Worm (Caenorhabditis elegans) whole organism, L1 larva: Measurements from ENCODE around the gene F14D7.9.

Source experiments
- C04F5.9 ChIP-seq: sonication (generic microtip); optimal IDR thresholded peaks from 2 replicates; lab custom pipeline; 2016; ENCODE audit warnings: missing genetic modification characterization, missing compliant biosample characterization
- C34B4.2 ChIP-seq: sonication (generic microtip); optimal IDR thresholded peaks from 2 replicates; lab custom pipeline; 2017; ENCODE audit warnings: mild to moderate bottlenecking, missing genetic modification characterization, missing compliant biosample characterization
- F16B12.6 ChIP-seq: fragments of 150-350 bp; optimal IDR thresholded peaks from 2 replicates; lab custom pipeline; 2014; ENCODE audit warnings: missing biosample characterization, missing genetic modification characterization
- ceh-63 ChIP-seq: fragments of 200-800 bp; sonication (Bioruptor generic); optimal IDR thresholded peaks from 2 replicates; lab custom pipeline; 2018; ENCODE audit warnings: mild to moderate bottlenecking, missing genetic modification characterization, missing compliant biosample characterization
- ceh-90 ChIP-seq: sonication (generic microtip); optimal IDR thresholded peaks from 2 replicates; lab custom pipeline; 2016; ENCODE audit warnings: missing genetic modification characterization, missing compliant biosample characterization
- dpl-1 ChIP-seq, 3 experiments: fragments of 150-350 bp in 2 of 3; sonication (generic microtip) in 1 of 3; optimal IDR thresholded peaks; 2 replicates each; lab custom pipeline; 2014 to 2017; ENCODE audit warnings: missing biosample characterization in 3 of 3, missing genetic modification characterization in 3 of 3, missing genetic modification reagents in 3 of 3
- dsc-1 ChIP-seq: sonication (generic microtip); optimal IDR thresholded peaks from 2 replicates; lab custom pipeline; 2016; ENCODE audit warnings: mild to moderate bottlenecking, missing genetic modification characterization, missing compliant biosample characterization
- efl-1 ChIP-seq, 4 experiments: fragments of 150-350 bp; optimal IDR thresholded peaks in 3 of 4; peaks in 1 of 4; 1 replicate in 1 of 4; 2 replicates in 3 of 4; lab custom pipeline; 2014; ENCODE audit warnings: missing biosample characterization in 2 of 4, missing genetic modification characterization in 2 of 4, missing genetic modification reagents in 2 of 4
- efl-3 ChIP-seq: fragments of 200-800 bp; sonication (Bioruptor generic); optimal IDR thresholded peaks from 2 replicates; lab custom pipeline; 2018; ENCODE audit warnings: mild to moderate bottlenecking, missing genetic modification characterization, missing compliant biosample characterization
- elt-3 ChIP-seq, 6 experiments: fragments of 150-350 bp in 1 of 6; sonication (generic microtip); optimal IDR thresholded peaks; 2 replicates each; lab custom pipeline; 2017 to 2018; ENCODE audit warnings: missing biosample characterization in 6 of 6, missing genetic modification characterization in 6 of 6, inconsistent platforms in 1 of 6
- ets-5 ChIP-seq: fragments of 200-800 bp; sonication (Bioruptor generic); IDR thresholded peaks from 2 replicates; pipeline ENCODE4 v1.3.6; 2022; ENCODE audit warnings: missing genetic modification characterization, missing compliant biosample characterization
- fkh-10 ChIP-seq: sonication (generic microtip); optimal IDR thresholded peaks from 2 replicates; lab custom pipeline; 2017; ENCODE audit warnings: missing biosample characterization, missing genetic modification reagents, missing genetic modification characterization
- fkh-8 ChIP-seq: sonication (generic microtip); optimal IDR thresholded peaks from 2 replicates; lab custom pipeline; 2016; ENCODE audit warnings: mild to moderate bottlenecking, missing genetic modification characterization, missing compliant biosample characterization
- grh-1 ChIP-seq: fragments of 200-800 bp; sonication (Bioruptor generic); IDR thresholded peaks from 2 replicates; pipeline ENCODE4 v1.3.6; 2022; ENCODE audit warnings: missing genetic modification reagents, missing genetic modification characterization, missing compliant biosample characterization
- hlh-17 ChIP-seq: fragments of 200-800 bp; sonication (Bioruptor generic); optimal IDR thresholded peaks from 2 replicates; lab custom pipeline; 2018; ENCODE audit warnings: missing genetic modification characterization, mild to moderate bottlenecking, missing compliant biosample characterization, moderate library complexity, borderline replicate concordance
- hpl-2 ChIP-seq: fragments of 150-350 bp; optimal IDR thresholded peaks from 2 replicates; lab custom pipeline; 2014; ENCODE audit warnings: missing biosample characterization, missing genetic modification reagents, missing genetic modification characterization
- isw-1 ChIP-seq: fragments of 200-800 bp; sonication (Bioruptor generic); IDR thresholded peaks from 2 replicates; pipeline ENCODE4 v1.3.6; 2022; ENCODE audit warnings: missing genetic modification characterization, missing compliant biosample characterization
- jun-1 ChIP-seq: fragments of 150-350 bp; optimal IDR thresholded peaks from 2 replicates; lab custom pipeline; 2014; ENCODE audit warnings: missing biosample characterization, missing genetic modification reagents, missing genetic modification characterization
- lin-13 ChIP-seq: fragments of 150-350 bp; optimal IDR thresholded peaks from 2 replicates; lab custom pipeline; 2014; ENCODE audit warnings: missing biosample characterization, missing genetic modification reagents, missing genetic modification characterization
- lin-35 ChIP-seq, 2 experiments: fragments of 150-350 bp; optimal IDR thresholded peaks; 2 replicates each; lab custom pipeline; 2014; ENCODE audit warnings: missing biosample characterization in 2 of 2, missing genetic modification characterization in 2 of 2, missing genetic modification reagents in 2 of 2
- lin-39 ChIP-seq: fragments of 150-350 bp; optimal IDR thresholded peaks from 2 replicates; lab custom pipeline; 2014; ENCODE audit warnings: missing biosample characterization, missing genetic modification reagents, missing genetic modification characterization
- lsy-2 ChIP-seq, 2 experiments: fragments of 150-350 bp; optimal IDR thresholded peaks; 2 replicates each; lab custom pipeline; 2014; ENCODE audit warnings: missing biosample characterization in 2 of 2, missing genetic modification characterization in 2 of 2
- mdl-1 ChIP-seq, 2 experiments: fragments of 150-350 bp; optimal IDR thresholded peaks; 2 replicates each; lab custom pipeline; 2014 to 2017; ENCODE audit warnings: missing biosample characterization in 2 of 2, missing genetic modification characterization in 2 of 2, inconsistent platforms in 1 of 2
- nhr-71 ChIP-seq: sonication (generic microtip); optimal IDR thresholded peaks from 2 replicates; lab custom pipeline; 2016; ENCODE audit warnings: mild to moderate bottlenecking, missing genetic modification characterization, moderate library complexity, missing compliant biosample characterization
- nhr-90 ChIP-seq: sonication (generic microtip); optimal IDR thresholded peaks from 2 replicates; lab custom pipeline; 2016; ENCODE audit warnings: mild to moderate bottlenecking, missing genetic modification characterization, missing compliant biosample characterization; ENCODE audit not compliant: poor library complexity
- pag-3 ChIP-seq: sonication (generic microtip); optimal IDR thresholded peaks from 2 replicates; lab custom pipeline; 2017; ENCODE audit warnings: missing genetic modification characterization, mild to moderate bottlenecking, missing compliant biosample characterization, antibody characterized with exemption, borderline replicate concordance; ENCODE audit not compliant: insufficient read depth
- rnt-1 ChIP-seq: sonication (generic microtip); optimal IDR thresholded peaks from 2 replicates; lab custom pipeline; 2016; ENCODE audit warnings: mild to moderate bottlenecking, missing genetic modification characterization, moderate library complexity, missing compliant biosample characterization
- snu-23 ChIP-seq: sonication (generic microtip); optimal IDR thresholded peaks from 2 replicates; lab custom pipeline; 2016; ENCODE audit warnings: missing genetic modification characterization, missing compliant biosample characterization
- sox-4 ChIP-seq: sonication (generic microtip); optimal IDR thresholded peaks from 2 replicates; lab custom pipeline; 2016; ENCODE audit warnings: missing genetic modification characterization, missing compliant biosample characterization
- sptf-1 ChIP-seq: fragments of 150-350 bp; optimal IDR thresholded peaks from 2 replicates; lab custom pipeline; 2014; ENCODE audit warnings: missing biosample characterization, missing genetic modification characterization
- sup-37 ChIP-seq: fragments of 200-800 bp; sonication (Bioruptor generic); optimal IDR thresholded peaks from 2 replicates; lab custom pipeline; 2018; ENCODE audit warnings: mild to moderate bottlenecking, missing genetic modification characterization, missing compliant biosample characterization
- swsn-7 ChIP-seq: sonication (generic microtip); optimal IDR thresholded peaks from 2 replicates; lab custom pipeline; 2016; ENCODE audit warnings: missing genetic modification characterization, missing compliant biosample characterization
- tbx-2 ChIP-seq: sonication (generic microtip); optimal IDR thresholded peaks from 2 replicates; lab custom pipeline; 2016; ENCODE audit warnings: missing genetic modification characterization, missing compliant biosample characterization
- tlp-1 ChIP-seq: fragments of 150-350 bp; optimal IDR thresholded peaks from 2 replicates; lab custom pipeline; 2014; ENCODE audit warnings: missing biosample characterization, missing genetic modification characterization
- zag-1 ChIP-seq: fragments of 150-350 bp; optimal IDR thresholded peaks from 2 replicates; lab custom pipeline; 2014; ENCODE audit warnings: missing biosample characterization, missing genetic modification characterization
- zip-4 ChIP-seq: fragments of 200-800 bp; sonication (Bioruptor generic); optimal IDR thresholded peaks from 2 replicates; lab custom pipeline; 2018; ENCODE audit warnings: mild to moderate bottlenecking, missing genetic modification characterization, moderate library complexity, missing compliant biosample characterization
- ztf-11 ChIP-seq, 2 experiments: sonication (generic microtip); optimal IDR thresholded peaks; 2 replicates each; lab custom pipeline; 2016 to 2017; ENCODE audit warnings: missing genetic modification characterization in 2 of 2, missing biosample characterization in 1 of 2, missing compliant biosample characterization in 1 of 2

The F14D7.9 gene

DNA sequence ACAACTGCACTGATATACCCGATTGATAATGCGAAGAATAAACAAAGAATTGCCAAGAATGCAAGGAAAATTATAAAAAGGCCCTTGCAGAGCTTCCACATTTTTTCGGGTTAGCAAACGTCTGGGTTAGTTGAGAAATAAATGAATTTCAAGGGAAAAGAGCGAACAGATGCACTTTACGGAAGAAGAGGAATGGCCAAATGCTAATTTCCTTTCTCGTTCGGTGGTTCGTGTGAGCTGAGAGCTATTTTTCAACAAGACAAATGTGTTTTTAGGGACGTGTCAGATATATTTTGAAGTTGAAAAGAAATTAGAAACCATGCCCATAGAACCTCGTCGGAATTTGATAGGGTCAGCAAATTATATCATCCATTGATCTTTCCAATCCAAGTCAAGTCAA, 33.7 kb upstream of the F14D7.9 start, which contains the start of gene F40G12.2:
F40G12.2 (minus strand) TSS at position 101 of the 400 bp plus-strand sequence.
- no peak for TF ChIP-seq lsy-2 (tag; optimal IDR thresholded peaks at IDR 0.05; lab: Kevin White, UChicago)
- no peak for TF ChIP-seq isw-1 (GFP tag; lab: Robert Waterston, UW)
- no peak for TF ChIP-seq ets-5
- no peak for TF ChIP-seq ztf-11 (tag; optimal IDR thresholded peaks at IDR 0.05; lab: Kevin White, UChicago)
- no peak for TF ChIP-seq lin-39
- no peak for TF ChIP-seq elt-3 (tag; optimal IDR thresholded peaks at IDR 0.05; lab: Kevin White, UChicago)
- no peak for TF ChIP-seq swsn-7 (tag; lab: Kevin White, UChicago)
- TF ChIP-seq efl-1 (optimal IDR thresholded peaks at IDR 0.05; lab: Kevin White, UChicago): no peak
- no peak for TF ChIP-seq efl-1 (GFP tag; optimal IDR thresholded peaks at IDR 0.05 in 1 of 2; lab: Kevin White, UChicago)

DNA sequence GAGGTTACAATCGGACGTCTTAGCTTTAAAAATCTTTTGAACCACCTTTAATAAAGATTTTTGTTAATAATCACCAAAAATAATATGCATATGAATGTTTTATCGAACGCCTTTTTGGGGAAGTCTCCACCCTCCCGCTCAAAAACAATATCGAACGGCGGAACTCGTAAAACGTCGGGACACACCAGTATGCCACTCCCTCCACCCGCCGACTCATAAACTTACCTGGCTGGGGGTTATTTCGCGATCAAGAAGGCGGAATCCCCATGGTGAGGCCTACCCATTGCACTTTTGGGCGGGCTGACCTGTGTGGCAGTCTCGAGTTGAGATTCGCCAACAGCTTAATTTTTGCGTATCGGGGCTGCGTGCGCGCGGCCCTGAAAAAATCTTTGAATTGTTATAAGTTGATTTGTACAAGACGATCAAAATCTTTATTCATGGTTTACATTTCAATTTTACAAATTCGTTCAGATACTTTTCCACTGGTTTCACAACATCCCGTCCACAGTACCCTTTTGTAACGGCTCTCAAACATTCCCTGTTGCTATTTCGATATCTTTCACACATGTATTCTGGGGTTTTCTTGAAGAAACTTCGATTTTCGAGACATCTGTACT, 27.1 kb upstream of the F14D7.9 start:
- TF ChIP-seq nhr-90 (tag; lab: Kevin White, UChicago) (no peak), snu-23 (GFP tag; lab: Kevin White, UChicago) (no peak), lin-39 (no peak), zag-1 (tag; lab: Kevin White, UChicago) (no peak), isw-1 (GFP tag; lab: Robert Waterston, UW) (no peak), C34B4.2 (tag; lab: Kevin White, UChicago) (no peak), tlp-1 (tag; lab: Kevin White, UChicago) (no peak), tbx-2 (no peak), hpl-2 (GFP tag; lab: Kevin White, UChicago) (no peak), hlh-17 (GFP tag; lab: Kevin White, UChicago) (no peak), ets-5 (no peak), rnt-1 (tag; lab: Kevin White, UChicago) (no peak), pag-3 (no peak), swsn-7 (tag; lab: Kevin White, UChicago) (no peak), sup-37 (no peak), lin-35 (GFP tag; optimal IDR thresholded peaks at IDR 0.05; lab: Kevin White, UChicago) (no peak), F16B12.6 (no peak), grh-1 (GFP tag; lab: Robert Waterston, UW) (no peak), dsc-1 (no peak), fkh-10 (no peak)

- TF ChIP-seq jun-1 (tag; lab: Kevin White, UChicago) (no peak), mdl-1 (tag; optimal IDR thresholded peaks at IDR 0.05; lab: Kevin White, UChicago) (no peak), zip-4 (GFP tag; lab: Kevin White, UChicago) (no peak), lin-13 (GFP tag; lab: Kevin White, UChicago) (no peak), nhr-71 (tag; lab: Kevin White, UChicago) (no peak), lsy-2 (tag; optimal IDR thresholded peaks at IDR 0.05; lab: Kevin White, UChicago) (no peak), sox-4 (tag; lab: Kevin White, UChicago) (no peak), efl-3 (GFP tag; lab: Kevin White, UChicago) (no peak), C04F5.9 (tag; lab: Kevin White, UChicago) (no peak), ceh-90 (tag; lab: Kevin White, UChicago) (no peak), grh-1 (GFP tag; lab: Robert Waterston, UW) (no peak), sptf-1 (tag; lab: Kevin White, UChicago) (no peak), dpl-1 (GFP tag; optimal IDR thresholded peaks at IDR 0.05; lab: Kevin White, UChicago) (no peak), lin-35 (GFP tag; optimal IDR thresholded peaks at IDR 0.05; lab: Kevin White, UChicago) (no peak), ceh-63 (GFP tag; lab: Kevin White, UChicago) (no peak), fkh-8 (tag; lab: Kevin White, UChicago) (no peak)
Observed at ce11 chrV:14268616-14269015, 25.9 kb upstream of the F14D7.9 start, which contains the start of gene F40G12.4. Gene F40G12.4 (minus strand): TSS chrV:14268716.
